Fruit fly (Drosophila melanogaster): ENCODE results near the gene CG5254.

The CG5254 gene

DNA sequence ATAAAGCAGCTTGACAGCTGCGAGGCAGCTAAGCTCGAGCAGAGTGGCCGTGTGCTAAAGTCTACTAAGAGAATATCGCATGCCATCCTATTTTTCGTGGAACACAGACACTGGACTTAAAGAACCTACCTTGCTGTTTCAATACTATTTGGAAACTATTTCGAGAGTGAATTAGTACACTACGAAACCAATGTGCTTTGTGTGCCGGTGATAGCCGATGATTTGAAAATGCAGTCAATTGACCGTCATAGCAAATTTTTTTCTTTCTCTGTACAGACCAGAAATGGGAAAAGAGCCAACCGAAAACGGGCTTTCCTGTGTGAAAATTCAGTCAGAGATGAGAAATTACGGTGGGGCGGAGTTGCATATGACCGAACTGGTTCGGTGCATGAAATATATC, 34.8 kb upstream of the CG5254 start:
- TF ChIP-seq Ets98B (GFP tag; IDR thresholded peaks at IDR 0.05) (peak; percentile 59), CG17806 (tag; optimal IDR thresholded peaks at IDR 0.05) (no peak), CG8301 (tag; optimal IDR thresholded peaks at IDR 0.05) (peak; percentile 71), CG10348 (GFP tag; IDR thresholded peaks at IDR 0.05) (no peak), fd96Ca (GFP tag; IDR thresholded peaks at IDR 0.05) (peak; percentile 70; the same call in 2 of the 3 replicates), Pif1B (GFP tag; optimal IDR thresholded peaks at IDR 0.05) (peak; percentile 8), D1 (tag; optimal IDR thresholded peaks at IDR 0.05) (no peak), CG14655 (GFP tag; optimal IDR thresholded peaks at IDR 0.05) (peak; percentile 63), CG12605 (GFP tag; IDR thresholded peaks at IDR 0.05) (no peak), CG4496 (GFP tag; IDR thresholded peaks at IDR 0.05) (peak; percentile 72), gl (tag; optimal IDR thresholded peaks at IDR 0.05) (no peak), CG15710 (tag; optimal IDR thresholded peaks at IDR 0.05) (no peak), rn (GFP tag; IDR thresholded peaks at IDR 0.05) (0 out of 2 replicates have a peak, but pooled peaks have one; percentile 34), CG32121 (GFP tag; IDR thresholded peaks at IDR 0.05) (no peak), EcR (GFP tag; optimal IDR thresholded peaks at IDR 0.05) (no peak), Snoo (tag; optimal IDR thresholded peaks at IDR 0.05) (no peak), CG9948 (tag; optimal IDR thresholded peaks at IDR 0.05) (no peak), CG8159 (tag; optimal IDR thresholded peaks at IDR 0.05) (no peak), CG13204 (GFP tag; optimal IDR thresholded peaks at IDR 0.05) (no peak), CG34367 (tag; optimal IDR thresholded peaks at IDR 0.05) (no peak)

dm6 chrX:717893-718292, 32.3 kb upstream of the CG5254 start:
- TF ChIP-seq CG17806 (tag; optimal IDR thresholded peaks at IDR 0.05): no peak
- no peak for TF ChIP-seq Snoo (tag; optimal IDR thresholded peaks at IDR 0.05)
- TF ChIP-seq CG10348 (GFP tag; IDR thresholded peaks at IDR 0.05): no peak
- TF ChIP-seq CG32121 (GFP tag; IDR thresholded peaks at IDR 0.05): no peak
- TF ChIP-seq Ets98B (GFP tag; IDR thresholded peaks at IDR 0.05): no peak
- no peak for TF ChIP-seq fd96Ca (GFP tag; IDR thresholded peaks at IDR 0.05)
- TF ChIP-seq Pif1B (GFP tag; optimal IDR thresholded peaks at IDR 0.05): no peak

DNA sequence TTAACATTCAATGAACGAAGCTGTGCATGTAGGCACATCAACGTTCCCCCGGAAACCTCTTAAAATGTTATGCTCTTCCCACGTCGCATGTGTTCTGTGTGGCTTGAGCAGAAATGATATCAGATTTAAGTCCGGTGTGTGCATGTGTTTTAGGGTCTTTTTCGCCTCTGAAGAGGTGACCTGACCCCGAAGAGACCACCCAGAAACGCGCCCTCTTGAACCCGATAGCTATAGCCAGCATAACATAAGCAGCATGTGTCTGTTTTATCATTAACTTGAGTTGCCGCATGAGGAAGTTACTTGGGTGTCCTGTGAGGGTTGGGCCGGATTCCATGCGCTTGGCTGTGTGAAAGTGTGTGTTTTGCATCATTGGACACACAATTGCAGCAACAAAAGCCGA, 31.2 kb upstream of the CG5254 start:
- TF ChIP-seq CG10348 (GFP tag; IDR thresholded peaks at IDR 0.05) (no peak), CG32121 (GFP tag; IDR thresholded peaks at IDR 0.05) (no peak), CG34367 (tag; optimal IDR thresholded peaks at IDR 0.05) (no peak), CG12605 (GFP tag; IDR thresholded peaks at IDR 0.05) (no peak), CG13204 (GFP tag; optimal IDR thresholded peaks at IDR 0.05) (no peak), D1 (tag; optimal IDR thresholded peaks at IDR 0.05) (no peak), gl (tag; optimal IDR thresholded peaks at IDR 0.05) (no peak), CG4496 (GFP tag; IDR thresholded peaks at IDR 0.05) (no peak), Pif1B (GFP tag; optimal IDR thresholded peaks at IDR 0.05) (no peak), rn (GFP tag; IDR thresholded peaks at IDR 0.05) (no peak), CG8301 (tag; optimal IDR thresholded peaks at IDR 0.05) (no peak), Snoo (tag; optimal IDR thresholded peaks at IDR 0.05) (no peak), CG17806 (tag; optimal IDR thresholded peaks at IDR 0.05) (no peak), Ets98B (GFP tag; IDR thresholded peaks at IDR 0.05) (no peak)

- TF ChIP-seq CG34367 (tag; optimal IDR thresholded peaks at IDR 0.05): no peak
- TF ChIP-seq CG32121 (GFP tag; IDR thresholded peaks at IDR 0.05): no peak
- TF ChIP-seq EcR (GFP tag; optimal IDR thresholded peaks at IDR 0.05): no peak
- 0 out of 3 replicates have a peak, but pooled peaks have one; percentile 59 for TF ChIP-seq CG4496 (GFP tag; IDR thresholded peaks at IDR 0.05)
- peak; percentile 47 for TF ChIP-seq CG9948 (tag; optimal IDR thresholded peaks at IDR 0.05)
- no peak for TF ChIP-seq Snoo (tag; optimal IDR thresholded peaks at IDR 0.05)
- no peak for TF ChIP-seq CG15710 (tag; optimal IDR thresholded peaks at IDR 0.05)
- no peak for TF ChIP-seq CG8159 (tag; optimal IDR thresholded peaks at IDR 0.05)
- peak; percentile 84 for TF ChIP-seq CG14655 (GFP tag; optimal IDR thresholded peaks at IDR 0.05)
- TF ChIP-seq CG17806 (tag; optimal IDR thresholded peaks at IDR 0.05): peak; percentile 33
- no peak; the same call in 1 of the 2 replicates for TF ChIP-seq Ets98B (GFP tag; IDR thresholded peaks at IDR 0.05)
- peak; percentile 66 for TF ChIP-seq fd96Ca (GFP tag; IDR thresholded peaks at IDR 0.05)
- TF ChIP-seq Pif1A (GFP tag; optimal IDR thresholded peaks at IDR 0.05): peak; percentile 10
- peak; percentile 45 for TF ChIP-seq Pif1B (GFP tag; optimal IDR thresholded peaks at IDR 0.05)
- TF ChIP-seq rn (GFP tag; IDR thresholded peaks at IDR 0.05): no peak
- no peak for TF ChIP-seq gl (tag; optimal IDR thresholded peaks at IDR 0.05)
- no peak for TF ChIP-seq D1 (tag; optimal IDR thresholded peaks at IDR 0.05)
- no peak for TF ChIP-seq CG10348 (GFP tag; IDR thresholded peaks at IDR 0.05)
- no peak for TF ChIP-seq CG12605 (GFP tag; IDR thresholded peaks at IDR 0.05)
- no peak for TF ChIP-seq CG13204 (GFP tag; optimal IDR thresholded peaks at IDR 0.05)
- TF ChIP-seq CG8301 (tag; optimal IDR thresholded peaks at IDR 0.05): peak; percentile 77
Measured at dm6 chrX:724496-724895, 25.7 kb upstream of the CG5254 start.

DNA sequence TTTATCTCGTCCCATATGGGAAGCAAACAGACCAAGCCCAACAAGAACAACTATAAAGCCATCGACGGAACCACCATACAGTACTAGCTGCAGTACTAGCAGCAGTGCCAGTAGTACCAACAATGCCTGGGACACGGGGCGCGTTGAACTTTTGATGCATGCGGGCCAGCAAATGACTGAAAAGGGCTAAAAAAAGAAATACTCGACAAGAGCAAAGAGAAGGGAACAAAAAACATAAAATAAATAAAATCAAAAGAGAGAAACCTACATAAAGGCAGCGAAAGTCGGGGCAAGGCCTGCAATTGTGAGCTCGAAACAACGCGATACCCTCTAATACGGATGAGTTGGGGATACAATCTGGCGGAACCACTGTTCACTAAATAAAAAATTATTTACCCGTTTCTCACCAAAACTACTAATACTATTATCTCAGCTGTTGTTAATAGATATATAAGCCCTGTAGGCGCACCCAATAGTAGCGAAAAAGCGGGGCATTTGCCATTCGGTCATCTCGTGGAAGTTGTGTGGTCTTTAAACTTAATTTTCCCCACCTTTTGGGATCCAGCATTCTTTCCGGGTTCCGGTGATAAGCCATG, 10.4 kb upstream of the CG5254 start:
- TF ChIP-seq CG10348 (GFP tag; IDR thresholded peaks at IDR 0.05) (no peak), CG12605 (GFP tag; IDR thresholded peaks at IDR 0.05) (no peak), gl (tag; optimal IDR thresholded peaks at IDR 0.05) (no peak), CG9948 (tag; optimal IDR thresholded peaks at IDR 0.05) (no peak), CG34367 (tag; optimal IDR thresholded peaks at IDR 0.05) (no peak), Ets98B (GFP tag; IDR thresholded peaks at IDR 0.05) (no peak), Snoo (tag; optimal IDR thresholded peaks at IDR 0.05) (peak; percentile 47), CG8301 (tag; optimal IDR thresholded peaks at IDR 0.05) (peak; percentile 26), CG13204 (GFP tag; optimal IDR thresholded peaks at IDR 0.05) (no peak), D1 (tag; optimal IDR thresholded peaks at IDR 0.05) (no peak), Pif1B (GFP tag; optimal IDR thresholded peaks at IDR 0.05) (peak; percentile 60), CG4496 (GFP tag; IDR thresholded peaks at IDR 0.05) (0 out of 3 replicates have a peak, but pooled peaks have one; percentile 36), CG32121 (GFP tag; IDR thresholded peaks at IDR 0.05) (no peak), CG14655 (GFP tag; optimal IDR thresholded peaks at IDR 0.05) (no peak), EcR (GFP tag; optimal IDR thresholded peaks at IDR 0.05) (peak; percentile 83), CG8159 (tag; optimal IDR thresholded peaks at IDR 0.05) (peak; percentile 47), rn (GFP tag; IDR thresholded peaks at IDR 0.05) (no peak), CG15710 (tag; optimal IDR thresholded peaks at IDR 0.05) (peak; percentile 20), Pif1A (GFP tag; optimal IDR thresholded peaks at IDR 0.05) (peak; percentile 65), CG17806 (tag; optimal IDR thresholded peaks at IDR 0.05) (peak; percentile 26), fd96Ca (GFP tag; IDR thresholded peaks at IDR 0.05) (peak; percentile 53; the same call in 2 of the 3 replicates)
